Worm (Caenorhabditis elegans): Measurements from ENCODE around the gene Y64G10A.10.

DNA sequence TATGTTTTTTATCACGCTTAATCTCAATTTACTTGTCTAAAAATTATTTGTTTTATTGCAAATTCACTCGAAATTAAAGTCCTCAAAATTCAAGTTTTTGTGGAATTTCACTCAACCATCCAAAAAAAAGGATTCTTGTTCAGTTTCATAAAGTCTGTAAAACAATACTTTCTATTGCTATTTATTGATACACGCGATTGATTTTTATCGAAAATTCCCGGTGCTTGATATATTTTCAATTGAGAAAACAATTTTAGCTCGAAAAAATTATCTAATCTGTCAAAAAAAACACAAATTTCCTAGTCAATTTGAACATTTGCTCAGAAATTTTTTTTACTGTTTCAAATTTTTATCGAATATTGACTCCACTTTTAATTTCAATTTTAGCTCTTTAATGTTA is 28.7 kb upstream of the Y64G10A.10 start:
- TF ChIP-seq unc-62 (GFP tag; optimal IDR thresholded peaks at IDR 0.05) (no peak), hlh-12 (tag; optimal IDR thresholded peaks at IDR 0.05) (no peak), attf-3 (GFP tag; conservative IDR thresholded peaks at IDR 0.05) (no peak), mes-4 (tag; optimal IDR thresholded peaks at IDR 0.05) (no peak), ztf-25 (GFP tag; IDR thresholded peaks at IDR 0.05) (no peak), ama-1 (optimal IDR thresholded peaks at IDR 0.05) (no peak), ama-1 (GFP tag; optimal IDR thresholded peaks at IDR 0.05) (no peak), nfyb-1 (GFP tag; IDR thresholded peaks at IDR 0.05) (no peak), F23B12.7 (tag; optimal IDR thresholded peaks at IDR 0.05; ENCODE audit: insufficient read depth) (no peak)

Data from whole organism, young adult.